Fruit fly (Drosophila melanogaster): ENCODE data around the gene CG13362.

CG13362 gene

dm6 chrX:713249-713898 lies 37.7 kb downstream of the CG13362 start:
- no peak for TF ChIP-seq toe (GFP tag; optimal IDR thresholded peaks at IDR 0.05)
- no peak for TF ChIP-seq pad (GFP tag; optimal IDR thresholded peaks at IDR 0.05)

dm6 chrX:711852-712251 lies 39.2 kb downstream of the CG13362 start:
- TF ChIP-seq Clk (GFP tag; optimal IDR thresholded peaks at IDR 0.05) (no peak), kay (GFP tag; ENCODE audit: borderline replicate concordance) (no peak), toe (GFP tag; optimal IDR thresholded peaks at IDR 0.05) (no peak), CG7101 (tag; optimal IDR thresholded peaks at IDR 0.05) (no peak), bab1 (GFP tag; optimal IDR thresholded peaks at IDR 0.05) (no peak), CG5204 (GFP tag; optimal IDR thresholded peaks at IDR 0.05) (no peak), ovo (GFP tag; optimal IDR thresholded peaks at IDR 0.05) (no peak), Crg-1 (GFP tag; optimal IDR thresholded peaks at IDR 0.05) (no peak), CG33017 (tag; optimal IDR thresholded peaks at IDR 0.05) (no peak), tj (GFP tag; optimal IDR thresholded peaks at IDR 0.05) (no peak), cic (GFP tag; optimal IDR thresholded peaks at IDR 0.05) (no peak), Mnt (GFP tag; optimal IDR thresholded peaks at IDR 0.05) (no peak), CG14711 (tag; optimal IDR thresholded peaks at IDR 0.05) (no peak), CG1620 (GFP tag; optimal IDR thresholded peaks at IDR 0.05) (no peak), Hr96 (GFP tag; optimal IDR thresholded peaks at IDR 0.05) (no peak), cnc (optimal IDR thresholded peaks at IDR 0.05) (no peak), CG7045 (GFP tag; optimal IDR thresholded peaks at IDR 0.05) (no peak), pad (GFP tag; optimal IDR thresholded peaks at IDR 0.05) (no peak)

- TF ChIP-seq CG7101 (tag; optimal IDR thresholded peaks at IDR 0.05): no peak
- no peak for TF ChIP-seq toe (GFP tag; optimal IDR thresholded peaks at IDR 0.05)
- no peak for TF ChIP-seq CG1620 (GFP tag; optimal IDR thresholded peaks at IDR 0.05)
- TF ChIP-seq kay (GFP tag; ENCODE audit: borderline replicate concordance): no peak
- TF ChIP-seq CG14711 (tag; optimal IDR thresholded peaks at IDR 0.05): no peak
- TF ChIP-seq CG7045 (GFP tag; optimal IDR thresholded peaks at IDR 0.05): no peak
- TF ChIP-seq Hr96 (GFP tag; optimal IDR thresholded peaks at IDR 0.05): no peak
- no peak for TF ChIP-seq cnc (optimal IDR thresholded peaks at IDR 0.05)
- no peak for TF ChIP-seq bab1 (GFP tag; optimal IDR thresholded peaks at IDR 0.05)
- no peak for TF ChIP-seq CG33017 (tag; optimal IDR thresholded peaks at IDR 0.05)
- TF ChIP-seq tj (GFP tag; optimal IDR thresholded peaks at IDR 0.05): no peak
Observed at dm6 chrX:710914-711313, 40.2 kb downstream of the CG13362 start.

dm6 chrX:709495-709894 lies 41.6 kb downstream of the CG13362 start:
- no peak for TF ChIP-seq CG11617 (GFP tag; optimal IDR thresholded peaks at IDR 0.05)
- TF ChIP-seq tj (GFP tag; optimal IDR thresholded peaks at IDR 0.05): no peak
- TF ChIP-seq Hr96 (GFP tag; optimal IDR thresholded peaks at IDR 0.05): no peak
- TF ChIP-seq bab1 (GFP tag; optimal IDR thresholded peaks at IDR 0.05): no peak
- TF ChIP-seq Crg-1 (GFP tag; optimal IDR thresholded peaks at IDR 0.05): no peak
- no peak for TF ChIP-seq CG33017 (tag; optimal IDR thresholded peaks at IDR 0.05)
- TF ChIP-seq toe (GFP tag; optimal IDR thresholded peaks at IDR 0.05): no peak
- TF ChIP-seq CG7045 (GFP tag; optimal IDR thresholded peaks at IDR 0.05): no peak
- no peak for TF ChIP-seq pad (GFP tag; optimal IDR thresholded peaks at IDR 0.05)
- no peak for TF ChIP-seq cic (GFP tag; optimal IDR thresholded peaks at IDR 0.05)

- TF ChIP-seq kay (GFP tag; ENCODE audit: borderline replicate concordance): no peak
- TF ChIP-seq Clk (GFP tag; optimal IDR thresholded peaks at IDR 0.05): no peak
- no peak for TF ChIP-seq CG12768 (GFP tag; optimal IDR thresholded peaks at IDR 0.05)
- no peak for TF ChIP-seq CG11617 (GFP tag; optimal IDR thresholded peaks at IDR 0.05)
- no peak for TF ChIP-seq CG7101 (tag; optimal IDR thresholded peaks at IDR 0.05)
- no peak for TF ChIP-seq Mnt (GFP tag; optimal IDR thresholded peaks at IDR 0.05)
- no peak for TF ChIP-seq tj (GFP tag; optimal IDR thresholded peaks at IDR 0.05)
- no peak for TF ChIP-seq CG33017 (tag; optimal IDR thresholded peaks at IDR 0.05)
- TF ChIP-seq cnc (optimal IDR thresholded peaks at IDR 0.05): no peak
- TF ChIP-seq CG7045 (GFP tag; optimal IDR thresholded peaks at IDR 0.05): no peak
- no peak for TF ChIP-seq cic (GFP tag; optimal IDR thresholded peaks at IDR 0.05)
- TF ChIP-seq pad (GFP tag; optimal IDR thresholded peaks at IDR 0.05): no peak
- no peak for TF ChIP-seq Crg-1 (GFP tag; optimal IDR thresholded peaks at IDR 0.05)
Observed at dm6 chrX:702484-702883, 48.6 kb downstream of the CG13362 start.

Data from whole organism, adult.